Worm (Caenorhabditis elegans) whole organism, L4/young adult: ENCODE results near the gene C01G6.4.

Source experiments
- dao-5 ChIP-seq: sonication (generic microtip); optimal IDR thresholded peaks from 2 replicates; lab custom pipeline; 2016; ENCODE audit warnings: missing genotype, missing genetic modification characterization, moderate library complexity, missing compliant biosample characterization
- him-1 ChIP-seq: sonication (generic microtip); optimal IDR thresholded peaks from 2 replicates; lab custom pipeline; 2016; ENCODE audit warnings: missing genotype, missing genetic modification reagents, missing genetic modification characterization, missing compliant biosample characterization

DNA sequence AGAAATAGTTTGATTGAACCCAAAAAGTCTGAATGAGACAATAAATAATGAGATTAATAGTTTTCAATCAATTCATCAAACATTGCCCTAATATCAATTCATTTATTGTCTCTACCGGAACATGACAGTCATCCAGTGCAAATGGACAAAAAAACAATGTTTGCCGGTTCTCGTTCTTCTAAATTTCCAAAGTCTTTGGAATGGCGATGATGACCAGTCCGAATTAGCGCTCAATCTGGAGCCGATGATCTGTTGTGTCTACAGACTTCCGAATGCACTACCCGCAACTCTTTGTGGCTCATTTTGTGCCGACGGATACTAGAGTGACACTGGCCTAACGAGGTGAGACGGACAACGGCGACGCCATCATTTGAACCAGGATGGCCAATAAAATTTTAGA is 36.6 kb downstream of the C01G6.4 start, which contains the start of gene T26C5.3:
- TF ChIP-seq dao-5 (tag; lab: Kevin White, UChicago) (no peak), him-1 (no peak)
